Fruit fly (Drosophila melanogaster) whole organism, embryonic: Measurements from ENCODE around the gene CG17202.
A peak's percentile ranks its signal among the peaks of the same experiment; 100 is the strongest.

Experiments used
- ATbp ChIP-seq: fragments of 200-800 bp; sonication (Bioruptor generic); optimal IDR thresholded peaks from 2 replicates; lab custom pipeline; 2017; ENCODE audit warnings: missing biosample characterization, mild to moderate bottlenecking, missing genetic modification characterization, missing genetic modification reagents
- Aef1 ChIP-seq: fragments of 200-800 bp; sonication (Bioruptor generic); IDR thresholded peaks from 3 replicates; pipeline ENCODE4 v1.3.6; 2022; ENCODE audit warnings: missing biosample characterization, missing genetic modification characterization
- Awh ChIP-seq: fragments of 200-800 bp; sonication (Bioruptor generic); IDR thresholded peaks from 2 replicates; pipeline ENCODE4, ENCODE4 v1.3.6; 2022; ENCODE audit warnings: missing biosample characterization, missing genetic modification characterization
- Bdp1 ChIP-seq: fragments of 200-800 bp; sonication (Bioruptor generic); optimal IDR thresholded peaks from 3 replicates; lab custom pipeline; 2016; ENCODE audit warnings: missing biosample characterization, missing genetic modification characterization
- CG10462 ChIP-seq: fragments of 200-800 bp; sonication (Bioruptor generic); optimal IDR thresholded peaks from 2 replicates; lab custom pipeline; 2016; ENCODE audit warnings: missing biosample characterization, missing genetic modification characterization
- CG10565 ChIP-seq: fragments of 200-800 bp; sonication (Bioruptor generic); optimal IDR thresholded peaks from 3 replicates; lab custom pipeline; 2016; ENCODE audit warnings: missing biosample characterization, mild to moderate bottlenecking, missing genetic modification characterization
- CG11398 ChIP-seq: fragments of 200-800 bp; sonication (Bioruptor generic); optimal IDR thresholded peaks from 2 replicates; lab custom pipeline; 2016; ENCODE audit warnings: missing biosample characterization, missing genetic modification characterization
- CG12071 ChIP-seq: fragments of 200-800 bp; sonication (Bioruptor generic); optimal IDR thresholded peaks from 3 replicates; lab custom pipeline; 2018; ENCODE audit warnings: missing biosample characterization, mild to moderate bottlenecking, missing genetic modification characterization
- CG13894 ChIP-seq: fragments of 200-800 bp; sonication (Bioruptor generic); optimal IDR thresholded peaks from 3 replicates; lab custom pipeline; 2018; ENCODE audit warnings: missing biosample characterization, mild to moderate bottlenecking, missing genetic modification characterization, moderate library complexity
- CG14710 ChIP-seq: fragments of 200-800 bp; sonication (Bioruptor generic); optimal IDR thresholded peaks from 3 replicates; lab custom pipeline; 2019; ENCODE audit warnings: missing biosample characterization, mild to moderate bottlenecking, missing genetic modification characterization, moderate library complexity
- CG14965 ChIP-seq: fragments of 200-800 bp; sonication (Bioruptor generic); optimal IDR thresholded peaks from 2 replicates; lab custom pipeline; 2016; ENCODE audit warnings: missing biosample characterization, missing genetic modification characterization, borderline replicate concordance
- CG15696 ChIP-seq: fragments of 200-800 bp; sonication (Bioruptor generic); optimal IDR thresholded peaks from 2 replicates; lab custom pipeline; 2019; ENCODE audit warnings: missing biosample characterization, mild to moderate bottlenecking, missing genetic modification characterization, moderate library complexity
- CG1647 ChIP-seq: fragments of 200-800 bp; sonication (Bioruptor generic); optimal IDR thresholded peaks from 3 replicates; lab custom pipeline; 2016; ENCODE audit warnings: missing biosample characterization, missing genetic modification characterization
- CG17829 ChIP-seq: fragments of 200-800 bp; optimal IDR thresholded peaks from 2 replicates; lab custom pipeline; 2019; ENCODE audit warnings: missing biosample characterization, mild to moderate bottlenecking, missing genetic modification characterization, moderate library complexity
- CG2889 ChIP-seq: fragments of 200-800 bp; sonication (Bioruptor generic); IDR thresholded peaks from 3 replicates; pipeline ENCODE4 v1.3.6; 2022; ENCODE audit warnings: missing biosample characterization, missing genetic modification characterization
- CG30403 ChIP-seq: fragments of 200-800 bp; sonication (Bioruptor generic); optimal IDR thresholded peaks from 3 replicates; lab custom pipeline; 2016; ENCODE audit warnings: missing biosample characterization, missing genetic modification characterization
- CG31224 ChIP-seq: fragments of 200-800 bp; sonication (Bioruptor generic); IDR thresholded peaks from 2 replicates; pipeline ENCODE4 v1.3.6; 2022; ENCODE audit warnings: missing biosample characterization, missing genetic modification characterization
- CG4282 ChIP-seq: fragments of 200-800 bp; sonication (Bioruptor generic); optimal IDR thresholded peaks from 2 replicates; lab custom pipeline; 2016; ENCODE audit warnings: missing biosample characterization, missing genetic modification characterization
- CG4424 ChIP-seq: fragments of 200-800 bp; sonication (Bioruptor generic); optimal IDR thresholded peaks from 3 replicates; lab custom pipeline; 2016; ENCODE audit warnings: missing biosample characterization, missing genetic modification characterization
- CG6272 ChIP-seq: fragments of 200-800 bp; sonication (Bioruptor generic); IDR thresholded peaks from 2 replicates; pipeline ENCODE4 v1.3.6; 2022; ENCODE audit warnings: missing biosample characterization, missing genetic modification characterization
- Camta ChIP-seq: fragments of 200-800 bp; sonication (Bioruptor generic); optimal IDR thresholded peaks from 2 replicates; lab custom pipeline; 2016; ENCODE audit warnings: missing biosample characterization, missing genetic modification characterization
- Chrac-16 ChIP-seq: fragments of 200-800 bp; sonication (Bioruptor generic); optimal IDR thresholded peaks from 3 replicates; lab custom pipeline; 2016; ENCODE audit warnings: missing biosample characterization, missing genetic modification characterization
- D19B ChIP-seq: fragments of 200-800 bp; sonication (Bioruptor generic); optimal IDR thresholded peaks from 2 replicates; lab custom pipeline; 2017; ENCODE audit warnings: missing biosample characterization, mild to moderate bottlenecking, missing genetic modification characterization
- E2f1 ChIP-seq: fragments of 200-800 bp; sonication (Bioruptor generic); IDR thresholded peaks from 2 replicates; pipeline ENCODE4 v1.3.6; 2022; ENCODE audit warnings: missing biosample characterization, missing genetic modification characterization
- Ets97D ChIP-seq: fragments of 200-800 bp; sonication (Bioruptor generic); optimal IDR thresholded peaks from 3 replicates; lab custom pipeline; 2016; ENCODE audit warnings: missing biosample characterization, missing genetic modification characterization
- HLH3B ChIP-seq: fragments of 200-800 bp; sonication (Bioruptor generic); IDR thresholded peaks from 2 replicates; pipeline ENCODE4 v1.3.6; 2022; ENCODE audit warnings: missing biosample characterization, missing genetic modification characterization
- Jarid2 ChIP-seq: fragments of 200-800 bp; sonication (Bioruptor generic); optimal IDR thresholded peaks from 3 replicates; lab custom pipeline; 2017; ENCODE audit warnings: mild to moderate bottlenecking, missing biosample characterization, missing genetic modification reagents, missing genetic modification characterization
- MBD-R2 ChIP-seq: fragments of 200-800 bp; sonication (Bioruptor generic); IDR thresholded peaks from 2 replicates; pipeline ENCODE4 v1.3.6; 2022; ENCODE audit warnings: missing biosample characterization, missing genetic modification characterization
- Pdp1 ChIP-seq, 2 experiments: fragments of 200-800 bp; sonication (Bioruptor generic); optimal IDR thresholded peaks; 3 replicates each; lab custom pipeline; 2016; ENCODE audit warnings: missing biosample characterization in 2 of 2, missing genetic modification characterization in 2 of 2, mild to moderate bottlenecking in 1 of 2, moderate library complexity in 1 of 2
- Rx ChIP-seq: fragments of 200-800 bp; sonication (Bioruptor generic); IDR thresholded peaks from 2 replicates; pipeline ENCODE4 v1.3.6; 2022; ENCODE audit warnings: missing biosample characterization, missing genetic modification characterization
- Spps ChIP-seq: fragments of 200-800 bp; sonication (Bioruptor generic); optimal IDR thresholded peaks from 2 replicates; lab custom pipeline; 2018; ENCODE audit warnings: missing biosample characterization, mild to moderate bottlenecking, missing genetic modification characterization
- Ssrp ChIP-seq: fragments of 200-800 bp; sonication (Bioruptor generic); optimal IDR thresholded peaks from 2 replicates; lab custom pipeline; 2018; ENCODE audit warnings: missing biosample characterization, mild to moderate bottlenecking, missing genetic modification characterization, moderate library complexity
- ap ChIP-seq: fragments of 200-800 bp; sonication (Bioruptor generic); IDR thresholded peaks from 2 replicates; pipeline ENCODE4 v1.3.6; 2022; ENCODE audit warnings: missing biosample characterization, missing genetic modification characterization
- az2 ChIP-seq: fragments of 200-800 bp; sonication (Bioruptor generic); optimal IDR thresholded peaks from 3 replicates; lab custom pipeline; 2016; ENCODE audit warnings: missing biosample characterization, missing genetic modification characterization
- bowl ChIP-seq: fragments of 200-800 bp; sonication (Bioruptor generic); IDR thresholded peaks from 2 replicates; pipeline ENCODE4 v1.3.6; 2022; ENCODE audit warnings: missing biosample characterization, missing genetic modification characterization
- bsh ChIP-seq, 2 experiments: fragments of 200-800 bp; sonication (Bioruptor generic); optimal IDR thresholded peaks; 2 replicates each; lab custom pipeline; 2017 to 2018; ENCODE audit warnings: mild to moderate bottlenecking in 2 of 2, missing biosample characterization in 2 of 2, missing genetic modification characterization in 2 of 2, moderate library complexity in 1 of 2
- btn ChIP-seq: fragments of 200-800 bp; sonication (Bioruptor generic); optimal IDR thresholded peaks from 2 replicates; lab custom pipeline; 2016; ENCODE audit warnings: missing biosample characterization, missing genetic modification characterization
- caup ChIP-seq: fragments of 200-800 bp; sonication (Bioruptor generic); optimal IDR thresholded peaks from 3 replicates; lab custom pipeline; 2017; ENCODE audit warnings: missing biosample characterization, mild to moderate bottlenecking, missing genetic modification characterization, moderate library complexity; ENCODE audit not compliant: severe bottlenecking
- danr ChIP-seq: fragments of 200-800 bp; sonication (Bioruptor generic); IDR thresholded peaks from 2 replicates; pipeline ENCODE4 v1.3.6; 2022; ENCODE audit warnings: missing biosample characterization, missing genetic modification characterization
- gfzf ChIP-seq: fragments of 200-800 bp; sonication (Bioruptor generic); optimal IDR thresholded peaks from 2 replicates; lab custom pipeline; 2016; ENCODE audit warnings: missing biosample characterization, mild to moderate bottlenecking, missing genetic modification characterization, moderate library complexity
- gro ChIP-seq: fragments of 200-800 bp; sonication (Bioruptor generic); optimal IDR thresholded peaks from 2 replicates; lab custom pipeline; 2016; ENCODE audit warnings: missing biosample characterization, missing genetic modification characterization
- gsb ChIP-seq: fragments of 200-800 bp; sonication (Bioruptor generic); IDR thresholded peaks from 2 replicates; pipeline ENCODE4 v1.3.6; 2022; ENCODE audit warnings: missing biosample characterization, missing genetic modification characterization
- gsb-n ChIP-seq: fragments of 200-800 bp; sonication (Bioruptor generic); optimal IDR thresholded peaks from 3 replicates; lab custom pipeline; 2018; ENCODE audit warnings: missing biosample characterization, mild to moderate bottlenecking, missing genetic modification characterization
- nerfin-2 ChIP-seq: fragments of 200-800 bp; sonication (Bioruptor generic); IDR thresholded peaks from 2 replicates; pipeline ENCODE4 v1.3.6; 2022; ENCODE audit warnings: missing biosample characterization, missing genetic modification characterization; ENCODE audit not compliant: partially characterized antibody
- odd ChIP-seq: fragments of 200-800 bp; sonication (Bioruptor generic); optimal IDR thresholded peaks from 2 replicates; lab custom pipeline; 2017; ENCODE audit warnings: missing biosample characterization, mild to moderate bottlenecking, missing genetic modification characterization
- onecut ChIP-seq: fragments of 200-800 bp; sonication (Bioruptor generic); IDR thresholded peaks from 2 replicates; pipeline ENCODE4 v1.3.6; 2022; ENCODE audit warnings: missing biosample characterization, missing genetic modification characterization
- pros ChIP-seq: fragments of 200-800 bp; sonication (Bioruptor generic); optimal IDR thresholded peaks from 3 replicates; lab custom pipeline; 2019; ENCODE audit warnings: missing biosample characterization, mild to moderate bottlenecking, missing genetic modification characterization, moderate library complexity
- ranshi ChIP-seq: fragments of 200-800 bp; sonication (Bioruptor generic); IDR thresholded peaks from 2 replicates; pipeline ENCODE4 v1.3.6; 2022; ENCODE audit warnings: missing biosample characterization, missing genetic modification characterization
- salm ChIP-seq: fragments of 200-800 bp; sonication (Bioruptor generic); optimal IDR thresholded peaks from 2 replicates; lab custom pipeline; 2018; ENCODE audit warnings: missing biosample characterization, mild to moderate bottlenecking, missing genetic modification characterization
- unpg ChIP-seq: fragments of 200-800 bp; sonication (Bioruptor generic); optimal IDR thresholded peaks from 3 replicates; lab custom pipeline; 2018; ENCODE audit warnings: missing biosample characterization, mild to moderate bottlenecking, missing genetic modification characterization, moderate library complexity
- zen2 ChIP-seq: fragments of 200-800 bp; sonication (Bioruptor generic); IDR thresholded peaks from 3 replicates; pipeline ENCODE4 v1.3.6; 2022; ENCODE audit warnings: missing biosample characterization, missing genetic modification characterization; ENCODE audit not compliant: partially characterized antibody

The CG17202 gene

dm6 chr3R:12402935-12403334 is 19.6 kb upstream of the CG17202 start (continued):
- peak; percentile 99 for TF ChIP-seq CG13894 (tag; lab: Kevin White, UChicago)
- peak; percentile 94 to 96 for TF ChIP-seq Pdp1 (GFP tag; optimal IDR thresholded peaks at IDR 0.05; lab: Kevin White, UChicago)
- TF ChIP-seq CG10462 (GFP tag; lab: Kevin White, UChicago) = peak; percentile 93
- TF ChIP-seq gsb (GFP tag; lab: Robert Waterston, UW) = peak; percentile 92
- peak; percentile 98 for TF ChIP-seq CG1647
- TF ChIP-seq E2f1 (GFP tag; lab: Robert Waterston, UW) = peak; percentile 95
- TF ChIP-seq CG4282 (GFP tag; lab: Kevin White, UChicago) = peak; percentile 76
- peak; percentile 98 for TF ChIP-seq Spps (tag; lab: Kevin White, UChicago)
- peak; percentile 99 for TF ChIP-seq unpg
- TF ChIP-seq Rx (GFP tag; lab: Robert Waterston, UW) = peak; percentile 94
- peak; percentile 98 for TF ChIP-seq salm
- peak; percentile 96 for TF ChIP-seq ranshi (GFP tag; lab: Robert Waterston, UW)
- TF ChIP-seq btn (GFP tag; lab: Kevin White, UChicago) = peak; percentile 98
- peak; percentile 97 for TF ChIP-seq ap (GFP tag; lab: Robert Waterston, UW)
- TF ChIP-seq caup = peak; percentile 97
- TF ChIP-seq Awh (GFP tag; lab: Robert Waterston, UW) = peak; percentile 98
- TF ChIP-seq danr = peak; percentile 87; the same call in 1 of the 2 replicates
- TF ChIP-seq CG30403 (GFP tag; lab: Kevin White, UChicago) = peak; percentile 96
- peak; percentile 23 for TF ChIP-seq gfzf (GFP tag; lab: Kevin White, UChicago)
- peak; percentile 87 for TF ChIP-seq pros (GFP tag; lab: Kevin White, UChicago)
- peak; percentile 99 for TF ChIP-seq CG17829 (tag; lab: Kevin White, UChicago)
- peak; percentile 90 for TF ChIP-seq Ets97D (GFP tag; lab: Kevin White, UChicago)
- TF ChIP-seq onecut = peak; percentile 97
- TF ChIP-seq az2 = peak; percentile 97
- peak; percentile 95 for TF ChIP-seq bowl (GFP tag; lab: Robert Waterston, UW)
- peak; percentile 100 for TF ChIP-seq CG15696 (tag; lab: Kevin White, UChicago)
- peak; percentile 90 for TF ChIP-seq CG31224 (GFP tag; lab: Robert Waterston, UW)
- peak; percentile 98 for TF ChIP-seq CG10565
- peak; percentile 99 for TF ChIP-seq ATbp (GFP tag; lab: Kevin White, UChicago)
- peak; percentile 95 for TF ChIP-seq D19B (GFP tag; lab: Kevin White, UChicago)
- peak; percentile 86 for TF ChIP-seq CG2889 (GFP tag; lab: Robert Waterston, UW)
- peak; percentile 100 for TF ChIP-seq CG12071 (GFP tag; lab: Kevin White, UChicago)
- TF ChIP-seq CG6272 = peak; percentile 73
- TF ChIP-seq Ssrp (tag; lab: Kevin White, UChicago) = peak; percentile 98
- TF ChIP-seq CG4424 (GFP tag; lab: Kevin White, UChicago) = peak; percentile 99
- peak; percentile 94 for TF ChIP-seq MBD-R2 (GFP tag; lab: Robert Waterston, UW)
- TF ChIP-seq zen2 (GFP tag; lab: Robert Waterston, UW) = 0 out of 3 replicates have a peak, but pooled peaks have one; percentile 17
- peak; percentile 79 for TF ChIP-seq Jarid2 (GFP tag; lab: Kevin White, UChicago)
- TF ChIP-seq Chrac-16 (GFP tag; lab: Kevin White, UChicago) = peak; percentile 94
- peak; percentile 98 for TF ChIP-seq CG14710
- peak; percentile 96 for TF ChIP-seq Camta (GFP tag; lab: Kevin White, UChicago)
- peak; percentile 96 for TF ChIP-seq odd
- peak; percentile 97 for TF ChIP-seq HLH3B (GFP tag; lab: Robert Waterston, UW)
- peak; percentile 98 for TF ChIP-seq gsb-n (tag; lab: Kevin White, UChicago)
- TF ChIP-seq CG14965 (GFP tag; lab: Kevin White, UChicago) = peak; percentile 89
- peak; percentile 88 for TF ChIP-seq CG11398 (GFP tag; lab: Kevin White, UChicago)
- TF ChIP-seq Bdp1 = peak; percentile 86
- TF ChIP-seq gro (GFP tag; lab: Kevin White, UChicago) = peak; percentile 97
- peak; percentile 95 for TF ChIP-seq Aef1 (GFP tag; lab: Robert Waterston, UW)
- TF ChIP-seq nerfin-2 (GFP tag; lab: Robert Waterston, UW) = no peak
- TF ChIP-seq bsh (GFP tag; optimal IDR thresholded peaks at IDR 0.05; lab: Kevin White, UChicago) = peak; percentile 79 to 99
